Fruit fly (Drosophila melanogaster) whole organism, embryonic: ENCODE measurements around the gene CG31752.
A peak's percentile ranks its signal among the peaks of the same experiment; 100 is the strongest.

ENCODE experiments used
- Adf1 ChIP-seq: fragments of 200-800 bp; sonication (Bioruptor generic); IDR thresholded peaks from 2 replicates; pipeline ENCODE4 v1.3.6; 2022; ENCODE audit warnings: missing biosample characterization, missing genetic modification characterization
- CG10209 ChIP-seq: fragments of 200-800 bp; sonication (Bioruptor generic); optimal IDR thresholded peaks from 3 replicates; lab custom pipeline; 2017; ENCODE audit warnings: missing biosample characterization, mild to moderate bottlenecking, missing genetic modification characterization, missing genetic modification reagents
- CG10274 ChIP-seq: fragments of 200-800 bp; sonication (Bioruptor generic); optimal IDR thresholded peaks from 3 replicates; lab custom pipeline; 2017; ENCODE audit warnings: missing biosample characterization, mild to moderate bottlenecking, missing genetic modification characterization
- CG10654 ChIP-seq: fragments of 200-800 bp; sonication (Bioruptor generic); optimal IDR thresholded peaks from 2 replicates; lab custom pipeline; 2016; ENCODE audit warnings: missing biosample characterization, missing genetic modification characterization
- CG10979 ChIP-seq: fragments of 200-800 bp; sonication (Bioruptor generic); optimal IDR thresholded peaks from 2 replicates; lab custom pipeline; 2018; ENCODE audit warnings: missing biosample characterization, mild to moderate bottlenecking, missing genetic modification characterization, moderate library complexity
- CG12071 ChIP-seq: fragments of 200-800 bp; sonication (Bioruptor generic); optimal IDR thresholded peaks from 3 replicates; lab custom pipeline; 2018; ENCODE audit warnings: missing biosample characterization, mild to moderate bottlenecking, missing genetic modification characterization
- CG12942 ChIP-seq: fragments of 200-800 bp; sonication (Bioruptor generic); optimal IDR thresholded peaks from 3 replicates; lab custom pipeline; 2016; ENCODE audit warnings: missing biosample characterization, missing genetic modification characterization
- CG16813 ChIP-seq: fragments of 200-800 bp; sonication (Bioruptor generic); IDR thresholded peaks from 3 replicates; pipeline ENCODE4 v1.3.6; 2022; ENCODE audit warnings: missing biosample characterization, missing genetic modification characterization; ENCODE audit not compliant: partially characterized antibody
- CG17359 ChIP-seq: fragments of 200-800 bp; sonication (Bioruptor generic); optimal IDR thresholded peaks from 3 replicates; lab custom pipeline; 2018; ENCODE audit warnings: missing biosample characterization, mild to moderate bottlenecking, missing genetic modification characterization, moderate library complexity
- CG1792 ChIP-seq: fragments of 200-800 bp; sonication (Bioruptor generic); optimal IDR thresholded peaks from 2 replicates; lab custom pipeline; 2016; ENCODE audit warnings: missing biosample characterization, missing genetic modification characterization
- CG34224 ChIP-seq: fragments of 200-800 bp; sonication (Bioruptor generic); IDR thresholded peaks from 3 replicates; pipeline ENCODE4 v1.3.6; 2022; ENCODE audit warnings: missing biosample characterization, missing genetic modification characterization; ENCODE audit not compliant: partially characterized antibody
- CG3847 ChIP-seq: fragments of 200-800 bp; sonication (Bioruptor generic); IDR thresholded peaks from 2 replicates; pipeline ENCODE4 v1.3.6; 2022; ENCODE audit warnings: missing biosample characterization, missing genetic modification characterization
- CG4404 ChIP-seq: fragments of 200-800 bp; sonication (Bioruptor generic); IDR thresholded peaks from 2 replicates; pipeline ENCODE4 v1.3.6; 2022; ENCODE audit warnings: missing biosample characterization, missing genetic modification characterization
- CG6654 ChIP-seq: fragments of 200-800 bp; sonication (Bioruptor generic); optimal IDR thresholded peaks from 2 replicates; lab custom pipeline; 2017; ENCODE audit warnings: missing biosample characterization, mild to moderate bottlenecking, missing genetic modification characterization
- CG6765 ChIP-seq: fragments of 200-800 bp; sonication (Bioruptor generic); optimal IDR thresholded peaks from 3 replicates; lab custom pipeline; 2017; ENCODE audit warnings: missing biosample characterization, mild to moderate bottlenecking, missing genetic modification characterization
- CG7372 ChIP-seq: fragments of 200-800 bp; sonication (Bioruptor generic); IDR thresholded peaks from 2 replicates; pipeline ENCODE4 v1.3.6; 2022; ENCODE audit warnings: missing biosample characterization, missing genetic modification characterization
- CG7556 ChIP-seq: fragments of 200-800 bp; sonication (Bioruptor generic); optimal IDR thresholded peaks from 2 replicates; lab custom pipeline; 2017; ENCODE audit warnings: missing biosample characterization, mild to moderate bottlenecking, missing genetic modification characterization
- CG7987 ChIP-seq: fragments of 200-800 bp; sonication (Bioruptor generic); optimal IDR thresholded peaks from 2 replicates; lab custom pipeline; 2018; ENCODE audit warnings: missing biosample characterization, mild to moderate bottlenecking, missing genetic modification characterization, moderate library complexity
- Chrac-16 ChIP-seq: fragments of 200-800 bp; sonication (Bioruptor generic); optimal IDR thresholded peaks from 3 replicates; lab custom pipeline; 2016; ENCODE audit warnings: missing biosample characterization, missing genetic modification characterization
- Dek ChIP-seq: fragments of 200-800 bp; sonication (Bioruptor generic); optimal IDR thresholded peaks from 3 replicates; lab custom pipeline; 2019; ENCODE audit warnings: missing biosample characterization, mild to moderate bottlenecking, missing genetic modification characterization, moderate library complexity
- Dp ChIP-seq: fragments of 200-800 bp; sonication (Bioruptor generic); optimal IDR thresholded peaks from 2 replicates; lab custom pipeline; 2018; ENCODE audit warnings: missing biosample characterization, mild to moderate bottlenecking, missing genetic modification characterization, moderate library complexity
- Gug ChIP-seq: fragments of 200-800 bp; sonication (Bioruptor generic); IDR thresholded peaks from 4 replicates; pipeline ENCODE4 v1.3.6; 2022; ENCODE audit warnings: missing biosample characterization, missing genetic modification characterization
- HLH4C ChIP-seq: fragments of 200-800 bp; sonication (Bioruptor generic); IDR thresholded peaks from 3 replicates; pipeline ENCODE4 v1.3.6; 2022; ENCODE audit warnings: missing biosample characterization, missing genetic modification characterization; ENCODE audit not compliant: partially characterized antibody
- Jarid2 ChIP-seq: fragments of 200-800 bp; sonication (Bioruptor generic); optimal IDR thresholded peaks from 3 replicates; lab custom pipeline; 2017; ENCODE audit warnings: mild to moderate bottlenecking, missing biosample characterization, missing genetic modification reagents, missing genetic modification characterization
- Lhr ChIP-seq: fragments of 200-800 bp; sonication (Bioruptor generic); optimal IDR thresholded peaks from 3 replicates; lab custom pipeline; 2017; ENCODE audit warnings: mild to moderate bottlenecking, missing biosample characterization, missing genetic modification reagents, missing genetic modification characterization
- Neu2 ChIP-seq: fragments of 200-800 bp; sonication (Bioruptor generic); optimal IDR thresholded peaks from 3 replicates; lab custom pipeline; 2016; ENCODE audit warnings: missing biosample characterization, missing genetic modification characterization, borderline replicate concordance
- Rfx ChIP-seq: fragments of 200-800 bp; sonication (Bioruptor generic); IDR thresholded peaks from 2 replicates; pipeline ENCODE4 v1.3.6; 2022; ENCODE audit warnings: missing biosample characterization, missing genetic modification characterization
- Sox102F ChIP-seq: fragments of 200-800 bp; sonication (Bioruptor generic); optimal IDR thresholded peaks from 2 replicates; lab custom pipeline; 2018; ENCODE audit warnings: missing biosample characterization, mild to moderate bottlenecking, missing genetic modification characterization, moderate library complexity
- Stat92E ChIP-seq, 3 experiments: fragments of >200 bp in 2 of 3; fragments of 200-800 bp in 1 of 3; sonication (Bioruptor generic) in 1 of 3; optimal IDR thresholded peaks; 2 replicates each; lab custom pipeline; 2017 to 2019; ENCODE audit warnings: missing biosample characterization in 3 of 3, missing genetic modification characterization in 3 of 3, mild to moderate bottlenecking in 1 of 3, moderate library complexity in 1 of 3
- Xbp1 ChIP-seq: fragments of 200-800 bp; sonication (Bioruptor generic); optimal IDR thresholded peaks from 3 replicates; lab custom pipeline; 2016; ENCODE audit warnings: missing biosample characterization, mild to moderate bottlenecking, missing genetic modification characterization
- bcd ChIP-seq: fragments of 200-800 bp; sonication (Bioruptor generic); optimal IDR thresholded peaks from 2 replicates; lab custom pipeline; 2017; ENCODE audit warnings: missing biosample characterization, mild to moderate bottlenecking, missing genetic modification characterization
- bsh ChIP-seq, 2 experiments: fragments of 200-800 bp; sonication (Bioruptor generic); optimal IDR thresholded peaks; 2 replicates each; lab custom pipeline; 2017 to 2018; ENCODE audit warnings: mild to moderate bottlenecking in 2 of 2, missing biosample characterization in 2 of 2, missing genetic modification characterization in 2 of 2, moderate library complexity in 1 of 2
- corto ChIP-seq: fragments of 200-800 bp; sonication (Bioruptor generic); optimal IDR thresholded peaks from 2 replicates; lab custom pipeline; 2016; ENCODE audit warnings: missing biosample characterization, mild to moderate bottlenecking, missing genetic modification characterization, moderate library complexity
- dm ChIP-seq: fragments of 200-800 bp; sonication (Bioruptor generic); optimal IDR thresholded peaks from 3 replicates; lab custom pipeline; 2016; ENCODE audit warnings: missing biosample characterization, missing genetic modification characterization
- fd3F ChIP-seq: fragments of 200-800 bp; sonication (Bioruptor generic); optimal IDR thresholded peaks from 2 replicates; lab custom pipeline; 2018; ENCODE audit warnings: missing biosample characterization, mild to moderate bottlenecking, missing genetic modification characterization, moderate library complexity
- ftz-f1 ChIP-seq: fragments of 200-800 bp; sonication (Bioruptor generic); optimal IDR thresholded peaks from 2 replicates; lab custom pipeline; 2016; ENCODE audit warnings: missing biosample characterization, missing genetic modification characterization
- grau ChIP-seq: fragments of 200-800 bp; optimal IDR thresholded peaks from 3 replicates; lab custom pipeline; 2019; ENCODE audit warnings: missing biosample characterization, mild to moderate bottlenecking, missing genetic modification characterization, moderate library complexity
- ham ChIP-seq: fragments of 200-800 bp; sonication (Bioruptor generic); IDR thresholded peaks from 2 replicates; pipeline ENCODE4 v1.3.6; 2022; ENCODE audit warnings: missing biosample characterization, missing genetic modification characterization
- inv ChIP-seq: fragments of 200-800 bp; sonication (Bioruptor generic); IDR thresholded peaks from 2 replicates; pipeline ENCODE4 v1.3.6; 2022; ENCODE audit warnings: missing biosample characterization, missing genetic modification characterization; ENCODE audit not compliant: partially characterized antibody
- kay ChIP-seq: fragments of 200-800 bp; sonication (Bioruptor generic); optimal IDR thresholded peaks from 2 replicates; lab custom pipeline; 2016; ENCODE audit warnings: missing biosample characterization, missing genetic modification characterization
- ken ChIP-seq: fragments of 200-800 bp; sonication (Bioruptor generic); IDR thresholded peaks from 3 replicates; pipeline ENCODE4 v1.3.6; 2022; ENCODE audit warnings: missing biosample characterization, missing genetic modification characterization
- kni ChIP-seq: fragments of 200-800 bp; sonication (Bioruptor generic); optimal IDR thresholded peaks from 3 replicates; lab custom pipeline; 2017; ENCODE audit warnings: mild to moderate bottlenecking, missing biosample characterization, missing genetic modification reagents, missing genetic modification characterization
- knrl ChIP-seq: fragments of 200-800 bp; sonication (Bioruptor generic); IDR thresholded peaks from 3 replicates; pipeline ENCODE4 v1.3.6; 2022; ENCODE audit warnings: missing biosample characterization, missing genetic modification characterization; ENCODE audit not compliant: partially characterized antibody
- lov ChIP-seq, 2 experiments: fragments of 200-800 bp in 1 of 2; fragments of >200 bp in 1 of 2; sonication (Bioruptor generic) in 1 of 2; IDR thresholded peaks in 1 of 2; optimal IDR thresholded peaks in 1 of 2; 2 replicates in 1 of 2; 3 replicates in 1 of 2; pipeline versions ENCODE4 v1.3.6 to Lab custom; 2017 to 2022; ENCODE audit warnings: missing biosample characterization in 1 of 2, missing genetic modification characterization in 1 of 2
- p53 ChIP-seq: fragments of 200-800 bp; sonication (Bioruptor generic); optimal IDR thresholded peaks from 2 replicates; lab custom pipeline; 2016; ENCODE audit warnings: missing biosample characterization, missing genetic modification characterization
- schlank ChIP-seq: fragments of 200-800 bp; sonication (Bioruptor generic); optimal IDR thresholded peaks from 2 replicates; lab custom pipeline; 2018; ENCODE audit warnings: missing biosample characterization, mild to moderate bottlenecking, missing genetic modification characterization
- sr ChIP-seq: fragments of 200-800 bp; sonication (Bioruptor generic); IDR thresholded peaks from 3 replicates; pipeline ENCODE4 v1.3.6; 2022; ENCODE audit warnings: missing biosample characterization, missing genetic modification characterization
- tgo ChIP-seq: fragments of 200-800 bp; sonication (Bioruptor generic); IDR thresholded peaks from 3 replicates; pipeline ENCODE4 v1.3.6; 2022; ENCODE audit warnings: missing biosample characterization, missing genetic modification characterization
- trh ChIP-seq: fragments of 200-800 bp; sonication (Bioruptor generic); optimal IDR thresholded peaks from 2 replicates; lab custom pipeline; 2016; ENCODE audit warnings: missing biosample characterization, missing genetic modification characterization

CG31752 gene

DNA sequence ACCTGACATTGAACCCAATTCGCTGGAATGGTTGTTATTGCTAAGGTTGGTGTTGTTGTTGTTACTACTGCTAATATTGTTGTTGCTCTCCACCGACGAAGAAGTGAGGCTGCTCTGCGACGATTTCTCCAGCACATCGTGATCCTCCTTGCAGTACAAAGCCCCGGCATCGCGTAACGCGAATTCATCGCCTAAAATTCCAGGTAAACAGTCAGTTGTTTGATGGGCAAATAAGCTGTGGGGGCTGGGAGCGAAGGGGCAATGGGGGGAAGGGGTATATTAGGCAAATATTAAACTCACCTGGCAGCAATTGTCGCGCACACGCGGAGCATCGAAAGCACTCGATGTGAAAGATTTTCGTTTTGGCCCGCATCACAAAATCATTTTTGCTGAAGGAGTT is 23.0 kb upstream of the CG31752 start (continued):
- TF ChIP-seq dm (no peak), CG10209 (GFP tag; lab: Kevin White, UChicago) (peak; percentile 32), CG3847 (GFP tag; lab: Robert Waterston, UW) (no peak), Rfx (GFP tag; lab: Robert Waterston, UW) (peak; percentile 22; the same call in 1 of the 2 replicates), Dp (GFP tag; lab: Kevin White, UChicago) (no peak), bcd (GFP tag; lab: Kevin White, UChicago) (peak; percentile 22), inv (no peak), CG6654 (GFP tag; lab: Kevin White, UChicago) (no peak), CG7987 (GFP tag; lab: Kevin White, UChicago) (no peak), CG17359 (tag; lab: Kevin White, UChicago) (peak; percentile 8), CG10979 (tag; lab: Kevin White, UChicago) (no peak), CG10654 (GFP tag; lab: Kevin White, UChicago) (no peak), kni (GFP tag; lab: Kevin White, UChicago) (no peak), Sox102F (GFP tag; lab: Kevin White, UChicago) (peak; percentile 23), CG10274 (GFP tag; lab: Kevin White, UChicago) (no peak), Dek (tag; lab: Kevin White, UChicago) (no peak), schlank (tag; lab: Kevin White, UChicago) (peak; percentile 30), corto (GFP tag; lab: Kevin White, UChicago) (no peak), CG4404 (GFP tag; lab: Robert Waterston, UW) (no peak), CG12071 (GFP tag; lab: Kevin White, UChicago) (peak; percentile 52), Neu2 (no peak)

DNA sequence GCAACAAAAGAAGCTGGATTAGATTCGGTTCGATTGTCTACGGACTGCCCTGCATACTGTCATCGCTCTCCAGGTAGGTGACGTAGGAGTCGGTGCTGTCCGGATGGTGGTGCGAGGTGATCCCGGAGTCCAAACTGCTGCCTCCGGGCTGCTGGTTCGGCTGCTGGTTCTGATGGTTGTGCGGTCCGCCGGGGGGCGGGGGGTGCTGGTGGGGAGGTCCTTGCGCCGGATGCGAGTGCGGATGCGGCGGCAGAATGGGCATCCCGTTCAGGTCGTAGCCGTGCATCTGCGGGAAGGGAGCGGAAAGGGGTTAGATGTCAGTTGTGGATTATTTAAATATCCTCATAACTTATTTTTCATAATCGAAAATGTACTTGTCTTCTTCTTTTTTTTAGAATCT is 19.8 kb upstream of the CG31752 start:
- no peak for TF ChIP-seq Stat92E (GFP tag; optimal IDR thresholded peaks at IDR 0.05; lab: Kevin White, UChicago)
- TF ChIP-seq knrl (GFP tag; lab: Robert Waterston, UW), result no peak
- no peak for TF ChIP-seq CG34224
- TF ChIP-seq Chrac-16 (GFP tag; lab: Kevin White, UChicago), result no peak
- no peak for TF ChIP-seq CG1792 (GFP tag; lab: Kevin White, UChicago)
- TF ChIP-seq Adf1 (GFP tag; lab: Robert Waterston, UW), result no peak
- TF ChIP-seq ham (GFP tag; lab: Robert Waterston, UW), result no peak
- TF ChIP-seq ken (GFP tag; lab: Robert Waterston, UW), result no peak
- TF ChIP-seq CG7372 (GFP tag; lab: Robert Waterston, UW), result no peak
- TF ChIP-seq Jarid2 (GFP tag; lab: Kevin White, UChicago), result peak; percentile 11
- no peak for TF ChIP-seq Gug (GFP tag; lab: Robert Waterston, UW)
- TF ChIP-seq trh (GFP tag; lab: Kevin White, UChicago), result no peak
- 0 out of 3 replicates have a peak, but pooled peaks have one; percentile 22 for TF ChIP-seq CG16813 (GFP tag; lab: Robert Waterston, UW)
- no peak for TF ChIP-seq p53 (GFP tag; lab: Kevin White, UChicago)
- TF ChIP-seq kay (GFP tag; lab: Kevin White, UChicago), result no peak
- no peak for TF ChIP-seq fd3F
- TF ChIP-seq HLH4C (GFP tag; lab: Robert Waterston, UW), result no peak
- no peak for TF ChIP-seq ftz-f1 (GFP tag; lab: Kevin White, UChicago)
- no peak for TF ChIP-seq Lhr (GFP tag; lab: Kevin White, UChicago)
- TF ChIP-seq sr (GFP tag; lab: Robert Waterston, UW), result peak; percentile 4; the same call in 1 of the 3 replicates
- no peak for TF ChIP-seq bsh (GFP tag; optimal IDR thresholded peaks at IDR 0.05; lab: Kevin White, UChicago)
- TF ChIP-seq Xbp1 (GFP tag; lab: Kevin White, UChicago), result no peak
- TF ChIP-seq lov (optimal IDR thresholded peaks at IDR 0.05; lab: Kevin White, UChicago), result no peak
- TF ChIP-seq lov (GFP tag; IDR thresholded peaks at IDR 0.05; lab: Robert Waterston, UW), result no peak
- no peak for TF ChIP-seq CG12942 (GFP tag; lab: Kevin White, UChicago)
- no peak for TF ChIP-seq tgo (GFP tag; lab: Robert Waterston, UW)
- TF ChIP-seq CG7556 (GFP tag; lab: Kevin White, UChicago), result no peak
- no peak for TF ChIP-seq inv
- TF ChIP-seq CG6765 (GFP tag; lab: Kevin White, UChicago), result no peak
- no peak for TF ChIP-seq grau (tag; lab: Kevin White, UChicago)
